Worm (Caenorhabditis elegans) whole organism, early embryonic: ENCODE results near the gene M117.4.

Source experiments
- B0310.2 ChIP-seq: sonication (generic microtip); optimal IDR thresholded peaks from 2 replicates; lab custom pipeline; 2016; ENCODE audit warnings: mild to moderate bottlenecking, missing genetic modification characterization, missing compliant biosample characterization
- F13C5.2 ChIP-seq: sonication (generic microtip); optimal IDR thresholded peaks from 2 replicates; lab custom pipeline; 2017; ENCODE audit warnings: mild to moderate bottlenecking, missing genetic modification characterization, inconsistent platforms, missing compliant biosample characterization
- aly-1 ChIP-seq: sonication (generic microtip); optimal IDR thresholded peaks from 2 replicates; lab custom pipeline; 2016; ENCODE audit warnings: missing genetic modification characterization, missing compliant biosample characterization
- ama-1 ChIP-seq: fragments of 150-350 bp; optimal IDR thresholded peaks from 2 replicates; lab custom pipeline; 2014
- ceh-13 ChIP-seq: fragments of 200-800 bp; sonication (Bioruptor generic); optimal IDR thresholded peaks from 2 replicates; lab custom pipeline; 2018; ENCODE audit warnings: mild to moderate bottlenecking, missing genetic modification characterization, missing compliant biosample characterization
- ceh-36 ChIP-seq: sonication (generic microtip); optimal IDR thresholded peaks from 2 replicates; lab custom pipeline; 2016; ENCODE audit warnings: missing genetic modification characterization, inconsistent platforms, missing compliant biosample characterization
- ets-7 ChIP-seq: sonication (generic microtip); optimal IDR thresholded peaks from 2 replicates; lab custom pipeline; 2016; ENCODE audit warnings: missing genotype, missing genetic modification characterization, missing compliant biosample characterization
- flt-1 ChIP-seq: fragments of 200-800 bp; sonication (Bioruptor generic); IDR thresholded peaks from 2 replicates; pipeline ENCODE4 v1.3.6; 2022; ENCODE audit warnings: missing genetic modification characterization, missing compliant biosample characterization
- hmbx-1 ChIP-seq: sonication (generic microtip); optimal IDR thresholded peaks from 2 replicates; lab custom pipeline; 2016; ENCODE audit warnings: mild to moderate bottlenecking, missing genetic modification characterization, missing compliant biosample characterization
- hmg-4 ChIP-seq: fragments of 200-800 bp; sonication (Bioruptor generic); optimal IDR thresholded peaks from 2 replicates; lab custom pipeline; 2018; ENCODE audit warnings: mild to moderate bottlenecking, missing genetic modification characterization, missing compliant biosample characterization
- hnd-1 ChIP-seq: sonication (generic microtip); optimal IDR thresholded peaks from 2 replicates; lab custom pipeline; 2016; ENCODE audit warnings: missing genetic modification characterization, missing compliant biosample characterization
- pes-1 ChIP-seq: fragments of 200-800 bp; sonication (Bioruptor generic); IDR thresholded peaks from 2 replicates; pipeline ENCODE4 v1.3.6; 2022; ENCODE audit warnings: missing genetic modification reagents, missing genetic modification characterization, missing compliant biosample characterization
- scrt-1 ChIP-seq: fragments of 200-800 bp; sonication (Bioruptor generic); IDR thresholded peaks from 2 replicates; pipeline ENCODE4 v1.3.6; 2022; ENCODE audit warnings: missing genetic modification characterization, missing compliant biosample characterization
- sea-1 ChIP-seq: fragments of 200-800 bp; sonication (Bioruptor generic); conservative IDR thresholded peaks from 2 replicates; pipeline ENCODE4 v1.3.6; 2022; ENCODE audit warnings: missing genetic modification characterization, missing compliant biosample characterization
- tbx-11 ChIP-seq: fragments of 200-800 bp; sonication (Bioruptor generic); IDR thresholded peaks from 2 replicates; pipeline ENCODE4 v1.3.6; 2022; ENCODE audit warnings: missing genetic modification characterization, missing compliant biosample characterization
- tbx-37 ChIP-seq: fragments of 200-800 bp; sonication (Bioruptor generic); conservative IDR thresholded peaks from 2 replicates; pipeline ENCODE4 v1.3.6; 2022; ENCODE audit warnings: missing genetic modification reagents, missing genetic modification characterization, missing compliant biosample characterization
- tra-4 ChIP-seq: sonication (generic microtip); optimal IDR thresholded peaks from 2 replicates; lab custom pipeline; 2017; ENCODE audit warnings: missing genetic modification characterization, missing compliant biosample characterization

Gene M117.4

DNA sequence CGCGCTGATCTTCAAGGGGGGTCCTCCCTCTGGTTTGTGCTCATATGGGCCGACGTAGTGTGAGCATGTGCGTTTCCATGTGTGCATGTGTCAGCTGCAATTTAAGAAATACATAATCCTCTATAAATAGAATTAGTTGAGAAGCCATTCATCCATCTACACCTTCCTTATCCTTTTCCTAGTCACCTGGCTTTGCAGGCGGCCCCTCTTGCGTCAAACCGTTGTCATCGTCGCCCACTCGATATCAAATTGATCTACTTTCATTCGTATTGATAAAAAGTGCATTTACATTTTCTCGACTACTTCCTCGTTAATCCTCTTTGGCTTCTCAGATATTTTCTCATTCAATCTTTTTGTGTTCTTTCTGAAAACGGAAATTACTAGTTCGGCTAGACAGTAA is 21.3 kb downstream of the M117.4 start:
- TF ChIP-seq ceh-36 (tag; lab: Kevin White, UChicago): no peak

- TF ChIP-seq ets-7 (tag; lab: Kevin White, UChicago): no peak
- peak; percentile 27 for TF ChIP-seq F13C5.2 (tag; lab: Kevin White, UChicago)
Observed at ce11 chrIV:11809708-11810114, 23.6 kb downstream of the M117.4 start.

- no peak for TF ChIP-seq scrt-1 (GFP tag; lab: Robert Waterston, UW)
- TF ChIP-seq sea-1: no peak
- TF ChIP-seq pes-1 (GFP tag; lab: Robert Waterston, UW): no peak
- no peak for TF ChIP-seq ets-7 (tag; lab: Kevin White, UChicago)
- no peak for TF ChIP-seq hmg-4 (GFP tag; lab: Kevin White, UChicago)
- TF ChIP-seq B0310.2 (tag; lab: Kevin White, UChicago): no peak
- TF ChIP-seq tbx-37: no peak
- no peak for TF ChIP-seq F13C5.2 (tag; lab: Kevin White, UChicago)
- no peak for TF ChIP-seq ceh-36 (tag; lab: Kevin White, UChicago)
- no peak for TF ChIP-seq ceh-13
- no peak for TF ChIP-seq aly-1
- TF ChIP-seq tra-4 (tag; lab: Kevin White, UChicago): no peak
- no peak for TF ChIP-seq ama-1
- no peak for TF ChIP-seq hnd-1 (tag; lab: Kevin White, UChicago)
- no peak for TF ChIP-seq tbx-11 (GFP tag; lab: Robert Waterston, UW)
- TF ChIP-seq flt-1 (GFP tag; lab: Robert Waterston, UW): no peak
- no peak for TF ChIP-seq hmbx-1 (tag; lab: Kevin White, UChicago)
Observed at ce11 chrIV:11809047-11809446, 24.3 kb downstream of the M117.4 start.

ce11 chrIV:11804053-11804452 is 29.3 kb downstream of the M117.4 start, which contains the start of gene H01G02.1:
Gene H01G02.1, minus strand, starts transcription at chrIV:11804153.
- TF ChIP-seq scrt-1 (GFP tag; lab: Robert Waterston, UW) (no peak), ceh-36 (tag; lab: Kevin White, UChicago) (no peak), tbx-37 (no peak), F13C5.2 (tag; lab: Kevin White, UChicago) (no peak), hnd-1 (tag; lab: Kevin White, UChicago) (no peak), aly-1 (no peak), hmbx-1 (tag; lab: Kevin White, UChicago) (no peak)

DNA sequence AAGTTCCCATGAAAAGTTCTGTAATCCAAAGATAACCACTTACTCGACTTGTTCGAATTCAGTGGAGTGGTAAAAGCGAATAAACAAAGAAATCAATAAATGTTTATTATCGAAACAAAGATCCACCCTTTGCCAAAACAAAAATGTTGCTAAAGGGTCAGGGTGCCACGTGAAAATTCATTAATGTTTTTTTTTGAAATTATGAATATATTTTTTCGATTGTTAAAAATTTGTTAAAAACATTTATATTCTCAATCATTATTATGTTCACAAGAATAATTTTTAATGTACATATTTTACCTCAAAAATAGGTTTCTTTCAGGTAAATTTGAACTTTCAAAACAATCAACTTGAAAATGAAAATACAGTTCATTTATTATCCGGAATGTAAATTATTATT is 30.3 kb downstream of the M117.4 start, which contains the start of gene H01G02.4:
Gene H01G02.4 (minus strand): TSS at position 101 of the 400 bp plus-strand sequence.
- no peak for TF ChIP-seq sea-1
- TF ChIP-seq B0310.2 (tag; lab: Kevin White, UChicago): no peak

DNA sequence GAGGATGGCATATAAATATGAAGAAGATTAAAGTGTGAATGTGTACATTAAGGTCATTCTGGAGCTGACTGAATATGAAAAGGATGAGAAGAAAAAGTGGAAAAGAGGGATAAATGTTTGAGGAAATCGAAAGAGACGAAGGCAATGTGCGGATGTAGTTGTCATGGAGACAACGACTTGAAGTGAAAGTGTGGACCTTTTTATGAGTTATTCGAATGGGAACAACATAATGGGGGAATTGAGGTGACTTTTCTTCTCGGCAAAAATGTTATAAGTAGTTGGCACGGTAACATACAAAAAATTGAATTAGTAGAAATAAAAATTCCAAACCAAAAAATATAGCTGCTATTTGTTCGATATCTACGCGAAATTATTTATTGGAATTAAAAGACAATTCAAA is 32.3 kb downstream of the M117.4 start, which contains the start of gene dyf-18:
Gene dyf-18 (minus strand): TSS at position 101 of the 400 bp plus-strand sequence.
- TF ChIP-seq flt-1 (GFP tag; lab: Robert Waterston, UW): no peak
- TF ChIP-seq hnd-1 (tag; lab: Kevin White, UChicago): no peak
- TF ChIP-seq pes-1 (GFP tag; lab: Robert Waterston, UW): no peak
- no peak for TF ChIP-seq hmg-4 (GFP tag; lab: Kevin White, UChicago)
- TF ChIP-seq tbx-37: no peak
- no peak for TF ChIP-seq scrt-1 (GFP tag; lab: Robert Waterston, UW)
- no peak for TF ChIP-seq tra-4 (tag; lab: Kevin White, UChicago)
- no peak for TF ChIP-seq ama-1
- TF ChIP-seq ets-7 (tag; lab: Kevin White, UChicago): no peak
- no peak for TF ChIP-seq sea-1

DNA sequence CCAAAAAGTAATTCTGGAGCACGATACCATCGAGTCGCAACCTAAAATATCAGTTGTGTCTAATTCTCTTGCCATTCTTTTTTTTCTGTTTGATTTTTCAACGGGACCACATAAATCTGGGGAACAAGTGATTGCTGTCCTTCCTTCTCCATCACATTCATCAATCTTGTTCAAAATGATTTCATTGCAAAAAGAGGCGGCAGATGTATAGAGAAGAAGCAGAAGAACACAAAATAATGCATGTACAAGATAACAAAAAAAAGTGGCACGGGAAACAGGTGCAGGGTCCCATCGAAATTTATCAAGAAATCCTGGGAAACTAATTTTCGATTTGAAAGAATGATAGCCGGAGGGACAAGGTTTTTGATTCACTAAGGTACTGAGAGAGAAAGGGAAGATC is 34.1 kb downstream of the M117.4 start:
- TF ChIP-seq scrt-1 (GFP tag; lab: Robert Waterston, UW) (no peak), ceh-36 (tag; lab: Kevin White, UChicago) (no peak), pes-1 (GFP tag; lab: Robert Waterston, UW) (no peak), tbx-37 (no peak), B0310.2 (tag; lab: Kevin White, UChicago) (no peak), hnd-1 (tag; lab: Kevin White, UChicago) (no peak)

- TF ChIP-seq hmbx-1 (tag; lab: Kevin White, UChicago) (no peak), hnd-1 (tag; lab: Kevin White, UChicago) (no peak), scrt-1 (GFP tag; lab: Robert Waterston, UW) (no peak), B0310.2 (tag; lab: Kevin White, UChicago) (no peak), tra-4 (tag; lab: Kevin White, UChicago) (no peak), aly-1 (no peak), tbx-11 (GFP tag; lab: Robert Waterston, UW) (no peak), hmg-4 (GFP tag; lab: Kevin White, UChicago) (no peak), flt-1 (GFP tag; lab: Robert Waterston, UW) (no peak), ceh-13 (no peak), F13C5.2 (tag; lab: Kevin White, UChicago) (no peak)
Observed at ce11 chrIV:11796818-11797217, 36.5 kb downstream of the M117.4 start.

- no peak for TF ChIP-seq sea-1
- no peak for TF ChIP-seq tbx-11 (GFP tag; lab: Robert Waterston, UW)
- TF ChIP-seq aly-1: no peak
- TF ChIP-seq tbx-37: no peak
- TF ChIP-seq F13C5.2 (tag; lab: Kevin White, UChicago): no peak
Observed at ce11 chrIV:11795964-11796363, 37.4 kb downstream of the M117.4 start.
